Worm (Caenorhabditis elegans): ENCODE data around the gene mct-5.
"Not testable (repeated sequence)": the region's sequence is repeated elsewhere in the genome, so short reads cannot be mapped to it uniquely, and the experiment has no call there.

- TF ChIP-seq hif-1, fos-1, egl-27 (tag; optimal IDR thresholded peaks at IDR 0.05): not testable (repeated sequence)
Observed at ce11 chrII:7088283-7088682, 10.1 kb downstream of the mct-5 start.
